Fruit fly (Drosophila melanogaster) whole organism, adult: ENCODE data around the gene CG32112.

ENCODE experiments used
- CG11617 ChIP-seq: fragments of 200-800 bp; sonication (Bioruptor generic); optimal IDR thresholded peaks from 2 replicates; lab custom pipeline; 2017; ENCODE audit warnings: mild to moderate bottlenecking, missing biosample characterization, missing genetic modification reagents, missing genetic modification characterization
- Clk ChIP-seq: fragments of 200-800 bp; sonication (Bioruptor generic); optimal IDR thresholded peaks from 2 replicates; lab custom pipeline; 2017; ENCODE audit warnings: missing biosample characterization, missing genetic modification characterization
- Crg-1 ChIP-seq: fragments of 200-800 bp; sonication (Bioruptor generic); optimal IDR thresholded peaks from 2 replicates; lab custom pipeline; 2016; ENCODE audit warnings: missing biosample characterization, missing genetic modification characterization
- Hr96 ChIP-seq: fragments of 200-800 bp; sonication (Bioruptor generic); optimal IDR thresholded peaks from 2 replicates; lab custom pipeline; 2016; ENCODE audit warnings: missing biosample characterization, missing genetic modification characterization
- bab1 ChIP-seq: fragments of 200-800 bp; sonication (Bioruptor generic); optimal IDR thresholded peaks from 3 replicates; lab custom pipeline; 2019; ENCODE audit warnings: missing biosample characterization, mild to moderate bottlenecking, missing genetic modification characterization, moderate library complexity
- cic ChIP-seq: fragments of 200-800 bp; sonication (Bioruptor generic); optimal IDR thresholded peaks from 2 replicates; lab custom pipeline; 2017; ENCODE audit warnings: missing biosample characterization, mild to moderate bottlenecking, missing genetic modification characterization, moderate library complexity
- kay ChIP-seq: fragments of 200-800 bp; sonication (Bioruptor generic); peaks from one replicate; lab custom pipeline; 2016; ENCODE audit warnings: missing biosample characterization, missing genetic modification characterization, borderline replicate concordance

DNA sequence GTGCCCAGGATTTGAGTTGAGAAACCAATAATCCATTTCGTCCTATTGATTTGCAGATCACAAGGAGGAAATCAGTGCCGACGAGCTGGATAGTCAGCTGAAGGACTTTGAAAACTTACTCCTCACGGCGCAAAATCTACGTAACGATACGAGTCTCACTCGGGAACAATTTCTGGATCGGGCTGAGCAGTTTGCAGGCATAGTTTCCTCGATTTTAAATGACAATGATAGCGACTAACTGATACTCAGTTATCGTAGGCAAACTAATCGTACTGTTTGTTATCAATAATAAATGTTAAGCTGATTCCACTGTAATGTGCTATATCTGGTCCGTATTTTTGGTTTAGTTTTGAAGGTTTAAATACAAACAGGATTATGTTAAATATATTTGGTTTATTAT, 4.7 kb downstream of the CG32112 start:
- TF ChIP-seq Clk (GFP tag; lab: Kevin White, UChicago) (no peak), CG11617 (GFP tag; lab: Kevin White, UChicago) (no peak), Hr96 (GFP tag; lab: Kevin White, UChicago) (no peak), kay (GFP tag; lab: Kevin White, UChicago) (no peak), bab1 (GFP tag; lab: Kevin White, UChicago) (no peak), cic (no peak), Crg-1 (GFP tag; lab: Kevin White, UChicago) (no peak)
